Fruit fly (Drosophila melanogaster) whole organism, embryonic: ENCODE measurements around the gene Rrp5.
A peak's percentile ranks its signal among the peaks of the same experiment; 100 is the strongest.

Experiments used
- Antp ChIP-seq: fragments of 200-800 bp; sonication (Bioruptor generic); optimal IDR thresholded peaks from 3 replicates; lab custom pipeline; 2016; ENCODE audit warnings: missing biosample characterization, missing genetic modification characterization
- Asciz ChIP-seq: fragments of 200-800 bp; sonication (Bioruptor generic); optimal IDR thresholded peaks from 2 replicates; lab custom pipeline; 2017; ENCODE audit warnings: missing biosample characterization, mild to moderate bottlenecking, missing genetic modification characterization, missing genetic modification reagents
- Atf6 ChIP-seq: fragments of 200-800 bp; sonication (Bioruptor generic); IDR thresholded peaks from 2 replicates; pipeline ENCODE4 v1.3.6; 2022; ENCODE audit warnings: missing biosample characterization, missing genetic modification characterization
- Awh ChIP-seq: fragments of 200-800 bp; sonication (Bioruptor generic); IDR thresholded peaks from 2 replicates; pipeline ENCODE4, ENCODE4 v1.3.6; 2022; ENCODE audit warnings: missing biosample characterization, missing genetic modification characterization
- Blimp-1 ChIP-seq: fragments of 200-800 bp; sonication (Bioruptor generic); optimal IDR thresholded peaks from 3 replicates; lab custom pipeline; 2018; ENCODE audit warnings: missing biosample characterization, missing genetic modification characterization, mild to moderate bottlenecking, moderate library complexity, missing genetic modification reagents
- CG10321 ChIP-seq: fragments of 200-800 bp; sonication (Bioruptor generic); IDR thresholded peaks from 2 replicates; pipeline ENCODE4 v1.3.6; 2022; ENCODE audit warnings: missing biosample characterization, missing genetic modification characterization
- CG10431 ChIP-seq: fragments of 200-800 bp; sonication (Bioruptor generic); optimal IDR thresholded peaks from 3 replicates; lab custom pipeline; 2018; ENCODE audit warnings: missing biosample characterization, mild to moderate bottlenecking, missing genetic modification characterization
- CG11456 ChIP-seq: fragments of 200-800 bp; sonication (Bioruptor generic); IDR thresholded peaks from 3 replicates; pipeline ENCODE4 v1.3.6; 2022; ENCODE audit warnings: missing biosample characterization, missing genetic modification characterization
- CG12219 ChIP-seq: fragments of 200-800 bp; sonication (Bioruptor generic); optimal IDR thresholded peaks from 3 replicates; lab custom pipeline; 2018; ENCODE audit warnings: missing biosample characterization, mild to moderate bottlenecking, missing genetic modification characterization
- CG12299 ChIP-seq: fragments of 200-800 bp; sonication (Bioruptor generic); optimal IDR thresholded peaks from 2 replicates; lab custom pipeline; 2018; ENCODE audit warnings: missing biosample characterization, mild to moderate bottlenecking, missing genetic modification characterization
- CG1233 ChIP-seq: fragments of 200-800 bp; sonication (Bioruptor generic); optimal IDR thresholded peaks from 4 replicates; lab custom pipeline; 2018; ENCODE audit warnings: missing biosample characterization, mild to moderate bottlenecking, missing genetic modification characterization
- CG13287 ChIP-seq: fragments of 200-800 bp; sonication (Bioruptor generic); IDR thresholded peaks from 2 replicates; pipeline ENCODE4 v1.3.6; 2022; ENCODE audit warnings: missing biosample characterization, missing genetic modification characterization; ENCODE audit not compliant: partially characterized antibody
- CG17359 ChIP-seq: fragments of 200-800 bp; sonication (Bioruptor generic); optimal IDR thresholded peaks from 3 replicates; lab custom pipeline; 2018; ENCODE audit warnings: missing biosample characterization, mild to moderate bottlenecking, missing genetic modification characterization, moderate library complexity
- CG17612 ChIP-seq: fragments of 200-800 bp; sonication (Bioruptor generic); IDR thresholded peaks from 2 replicates; pipeline ENCODE4 v1.3.6; 2022; ENCODE audit warnings: missing biosample characterization, missing genetic modification characterization
- CG1792 ChIP-seq: fragments of 200-800 bp; sonication (Bioruptor generic); optimal IDR thresholded peaks from 2 replicates; lab custom pipeline; 2016; ENCODE audit warnings: missing biosample characterization, missing genetic modification characterization
- CG2678 ChIP-seq: fragments of 200-800 bp; sonication (Bioruptor generic); optimal IDR thresholded peaks from 3 replicates; lab custom pipeline; 2019; ENCODE audit warnings: missing biosample characterization, mild to moderate bottlenecking, missing genetic modification characterization, moderate library complexity
- CG2712 ChIP-seq: fragments of 200-800 bp; optimal IDR thresholded peaks from 3 replicates; lab custom pipeline; 2019; ENCODE audit warnings: missing biosample characterization, mild to moderate bottlenecking, missing genetic modification characterization, moderate library complexity
- CG3281 ChIP-seq: fragments of 200-800 bp; sonication (Bioruptor generic); optimal IDR thresholded peaks from 3 replicates; lab custom pipeline; 2017; ENCODE audit warnings: missing biosample characterization, mild to moderate bottlenecking, missing genetic modification characterization
- CG3407 ChIP-seq: fragments of 200-800 bp; sonication (Bioruptor generic); optimal IDR thresholded peaks from 2 replicates; lab custom pipeline; 2018; ENCODE audit warnings: missing biosample characterization, mild to moderate bottlenecking, missing genetic modification characterization
- CG34422 ChIP-seq: fragments of 200-800 bp; sonication (Bioruptor generic); IDR thresholded peaks from 3 replicates; pipeline ENCODE4 v1.3.6; 2022; ENCODE audit warnings: missing biosample characterization, missing genetic modification characterization
- CG6813 ChIP-seq: fragments of 200-800 bp; sonication (Bioruptor generic); optimal IDR thresholded peaks from 2 replicates; lab custom pipeline; 2017; ENCODE audit warnings: missing biosample characterization, missing genetic modification characterization, mild to moderate bottlenecking, moderate library complexity, missing genetic modification reagents
- CG8290 ChIP-seq, 3 experiments: fragments of 200-800 bp; sonication (Bioruptor generic); optimal IDR thresholded peaks; 2 replicates each; lab custom pipeline; 2016 to 2019; ENCODE audit warnings: missing biosample characterization in 3 of 3, missing genetic modification characterization in 3 of 3, mild to moderate bottlenecking in 2 of 3, moderate library complexity in 1 of 3
- E2f2 ChIP-seq: fragments of 200-800 bp; sonication (Bioruptor generic); IDR thresholded peaks from 2 replicates; pipeline ENCODE4 v1.3.6; 2022; ENCODE audit warnings: missing biosample characterization, missing genetic modification characterization
- Ets65A ChIP-seq: fragments of 200-800 bp; sonication (Bioruptor generic); peaks from one replicate; lab custom pipeline; 2016; ENCODE audit warnings: missing biosample characterization, missing genetic modification characterization
- Gug ChIP-seq: fragments of 200-800 bp; sonication (Bioruptor generic); IDR thresholded peaks from 4 replicates; pipeline ENCODE4 v1.3.6; 2022; ENCODE audit warnings: missing biosample characterization, missing genetic modification characterization
- Nf-YB ChIP-seq: fragments of 200-800 bp; sonication (Bioruptor generic); optimal IDR thresholded peaks from 3 replicates; lab custom pipeline; 2019; ENCODE audit warnings: missing biosample characterization, mild to moderate bottlenecking, missing genetic modification characterization, moderate library complexity
- Oaz ChIP-seq: fragments of 200-800 bp; sonication (Bioruptor generic); IDR thresholded peaks from 2 replicates; pipeline ENCODE4 v1.3.6; 2022; ENCODE audit warnings: missing biosample characterization, missing genetic modification characterization
- PHDP ChIP-seq: fragments of 200-800 bp; sonication (Bioruptor generic); optimal IDR thresholded peaks from 3 replicates; lab custom pipeline; 2018; ENCODE audit warnings: missing biosample characterization, mild to moderate bottlenecking, missing genetic modification characterization, moderate library complexity
- Ravus ChIP-seq: fragments of 200-800 bp; sonication (Bioruptor generic); IDR thresholded peaks from 2 replicates; pipeline ENCODE4 v1.3.6; 2022; ENCODE audit warnings: missing biosample characterization, missing genetic modification characterization
- Sry-δ ChIP-seq: fragments of 200-800 bp; sonication (Bioruptor generic); optimal IDR thresholded peaks from 2 replicates; lab custom pipeline; 2016; ENCODE audit warnings: missing biosample characterization, missing genetic modification characterization
- Usf ChIP-seq: fragments of 200-800 bp; sonication (Bioruptor generic); optimal IDR thresholded peaks from 2 replicates; lab custom pipeline; 2017; ENCODE audit warnings: missing genotype, missing biosample characterization, missing genetic modification characterization
- Xrp1 ChIP-seq: fragments of 200-800 bp; sonication (Bioruptor generic); IDR thresholded peaks from 2 replicates; pipeline ENCODE4 v1.3.6; 2022; ENCODE audit warnings: missing biosample characterization, missing genetic modification characterization
- ara ChIP-seq: fragments of 200-800 bp; sonication (Bioruptor generic); IDR thresholded peaks from 2 replicates; pipeline ENCODE4 v1.3.6; 2022; ENCODE audit warnings: missing biosample characterization, missing genetic modification characterization
- br ChIP-seq: fragments of >200 bp; optimal IDR thresholded peaks from 2 replicates; lab custom pipeline; 2017
- bsh ChIP-seq, 2 experiments: fragments of 200-800 bp; sonication (Bioruptor generic); optimal IDR thresholded peaks; 2 replicates each; lab custom pipeline; 2017 to 2018; ENCODE audit warnings: mild to moderate bottlenecking in 2 of 2, missing biosample characterization in 2 of 2, missing genetic modification characterization in 2 of 2, moderate library complexity in 1 of 2
- chm ChIP-seq: fragments of 200-800 bp; sonication (Bioruptor generic); IDR thresholded peaks from 2 replicates; pipeline ENCODE4 v1.3.6; 2022; ENCODE audit warnings: missing biosample characterization, missing genetic modification characterization
- corto ChIP-seq: fragments of 200-800 bp; sonication (Bioruptor generic); optimal IDR thresholded peaks from 2 replicates; lab custom pipeline; 2016; ENCODE audit warnings: missing biosample characterization, mild to moderate bottlenecking, missing genetic modification characterization, moderate library complexity
- crol ChIP-seq: fragments of 200-800 bp; sonication (Bioruptor generic); IDR thresholded peaks from 2 replicates; pipeline ENCODE4 v1.3.6; 2022; ENCODE audit warnings: missing biosample characterization, missing genetic modification characterization
- da ChIP-seq: fragments of 200-800 bp; sonication (Bioruptor generic); optimal IDR thresholded peaks from 2 replicates; lab custom pipeline; 2016; ENCODE audit warnings: missing biosample characterization, missing genetic modification characterization
- dmrt11E ChIP-seq: fragments of 200-800 bp; sonication (Bioruptor generic); optimal IDR thresholded peaks from 3 replicates; lab custom pipeline; 2018; ENCODE audit warnings: missing biosample characterization, mild to moderate bottlenecking, missing genetic modification characterization, moderate library complexity
- gsb-n ChIP-seq: fragments of 200-800 bp; sonication (Bioruptor generic); optimal IDR thresholded peaks from 3 replicates; lab custom pipeline; 2018; ENCODE audit warnings: missing biosample characterization, mild to moderate bottlenecking, missing genetic modification characterization
- maf-S ChIP-seq: fragments of 200-800 bp; sonication (Bioruptor generic); optimal IDR thresholded peaks from 2 replicates; lab custom pipeline; 2016; ENCODE audit warnings: missing biosample characterization, missing genetic modification characterization
- nau ChIP-seq: fragments of 200-800 bp; sonication (Bioruptor generic); optimal IDR thresholded peaks from 3 replicates; lab custom pipeline; 2017; ENCODE audit warnings: missing biosample characterization, mild to moderate bottlenecking, missing genetic modification characterization, missing genetic modification reagents
- nerfin-1 ChIP-seq: fragments of 200-800 bp; sonication (Bioruptor generic); optimal IDR thresholded peaks from 3 replicates; lab custom pipeline; 2019; ENCODE audit warnings: missing biosample characterization, mild to moderate bottlenecking, missing genetic modification characterization, moderate library complexity
- pum ChIP-seq: fragments of 200-800 bp; sonication (Bioruptor generic); optimal IDR thresholded peaks from 2 replicates; lab custom pipeline; 2016; ENCODE audit warnings: missing biosample characterization, missing genetic modification characterization
- salm ChIP-seq: fragments of 200-800 bp; sonication (Bioruptor generic); optimal IDR thresholded peaks from 2 replicates; lab custom pipeline; 2018; ENCODE audit warnings: missing biosample characterization, mild to moderate bottlenecking, missing genetic modification characterization
- schlank ChIP-seq: fragments of 200-800 bp; sonication (Bioruptor generic); optimal IDR thresholded peaks from 2 replicates; lab custom pipeline; 2018; ENCODE audit warnings: missing biosample characterization, mild to moderate bottlenecking, missing genetic modification characterization
- stwl ChIP-seq: fragments of 200-800 bp; sonication (Bioruptor generic); optimal IDR thresholded peaks from 3 replicates; lab custom pipeline; 2018; ENCODE audit warnings: missing biosample characterization, mild to moderate bottlenecking, missing genetic modification characterization, moderate library complexity
- wdn ChIP-seq: fragments of 200-800 bp; sonication (Bioruptor generic); IDR thresholded peaks from 2 replicates; pipeline ENCODE4 v1.3.6; 2022; ENCODE audit warnings: missing biosample characterization, missing genetic modification characterization
- yki ChIP-seq: fragments of >200 bp; optimal IDR thresholded peaks from 3 replicates; lab custom pipeline; 2018
- z ChIP-seq: fragments of 200-800 bp; sonication (Bioruptor generic); IDR thresholded peaks from 3 replicates; pipeline ENCODE4 v1.3.6; 2022; ENCODE audit warnings: missing biosample characterization, missing genetic modification characterization
- zf30C ChIP-seq: fragments of 200-800 bp; sonication (Bioruptor generic); optimal IDR thresholded peaks from 3 replicates; lab custom pipeline; 2018; ENCODE audit warnings: missing biosample characterization, mild to moderate bottlenecking, missing genetic modification characterization

Rrp5 gene

dm6 chr3R:24293171-24293570 is 39.9 kb downstream of the Rrp5 start (continued):
- TF ChIP-seq corto (GFP tag; lab: Kevin White, UChicago) (no peak), bsh (GFP tag; optimal IDR thresholded peaks at IDR 0.05; lab: Kevin White, UChicago) (peak in 1 of 2 experiments; percentile 84), wdn (GFP tag; lab: Robert Waterston, UW) (no peak), CG12219 (GFP tag; lab: Kevin White, UChicago) (peak; percentile 24), chm (GFP tag; lab: Robert Waterston, UW) (no peak), yki (lab: Kevin White, UChicago) (no peak), nerfin-1 (tag; lab: Kevin White, UChicago) (peak; percentile 57), Nf-YB (peak; percentile 18), gsb-n (tag; lab: Kevin White, UChicago) (peak; percentile 48), schlank (tag; lab: Kevin White, UChicago) (no peak), CG10431 (GFP tag; lab: Kevin White, UChicago) (peak; percentile 62), nau (GFP tag; lab: Kevin White, UChicago) (peak; percentile 22), CG10321 (GFP tag; lab: Robert Waterston, UW) (no peak), salm (tag; lab: Kevin White, UChicago) (peak; percentile 33), CG17612 (GFP tag; lab: Robert Waterston, UW) (no peak), Oaz (GFP tag; lab: Robert Waterston, UW) (no peak), da (GFP tag; lab: Kevin White, UChicago) (no peak), CG11456 (0 out of 3 replicates have a peak, but pooled peaks have one; percentile 18), Atf6 (GFP tag; lab: Robert Waterston, UW) (no peak), Blimp-1 (GFP tag; lab: Kevin White, UChicago) (peak; percentile 71), Ets65A (GFP tag; lab: Kevin White, UChicago) (peak; percentile 61), CG6813 (GFP tag; lab: Kevin White, UChicago) (peak; percentile 72), ara (GFP tag; lab: Robert Waterston, UW) (no peak), CG8290 (GFP tag; optimal IDR thresholded peaks at IDR 0.05; lab: Kevin White, UChicago) (no peak), CG8290 (tag; optimal IDR thresholded peaks at IDR 0.05; lab: Kevin White, UChicago) (no peak), Antp (no peak), Asciz (GFP tag; lab: Kevin White, UChicago) (peak; percentile 79), z (GFP tag; lab: Robert Waterston, UW) (no peak), zf30C (GFP tag; lab: Kevin White, UChicago) (no peak), CG1792 (GFP tag; lab: Kevin White, UChicago) (no peak), E2f2 (GFP tag; lab: Robert Waterston, UW) (no peak), CG2678 (tag; lab: Kevin White, UChicago) (peak; percentile 60), PHDP (tag; lab: Kevin White, UChicago) (peak; percentile 50), CG3407 (peak; percentile 57), CG12299 (tag; lab: Kevin White, UChicago) (no peak), crol (no peak), CG2712 (tag; lab: Kevin White, UChicago) (peak; percentile 54), Xrp1 (peak; percentile 38; the same call in 1 of the 2 replicates), Awh (GFP tag; lab: Robert Waterston, UW) (0 out of 2 replicates have a peak, but pooled peaks have one; percentile 28), CG1233 (peak; percentile 46), CG17359 (tag; lab: Kevin White, UChicago) (peak; percentile 60), br (no peak), stwl (tag; lab: Kevin White, UChicago) (no peak), Usf (GFP tag; lab: Kevin White, UChicago) (no peak), Ravus (GFP tag; lab: Robert Waterston, UW) (no peak), CG13287 (GFP tag; lab: Robert Waterston, UW) (no peak), CG3281 (GFP tag; lab: Kevin White, UChicago) (no peak), CG34422 (GFP tag; lab: Robert Waterston, UW) (no peak), dmrt11E (tag; lab: Kevin White, UChicago) (peak; percentile 66), maf-S (GFP tag; lab: Kevin White, UChicago) (no peak), pum (GFP tag; lab: Kevin White, UChicago) (no peak), Sry-δ (GFP tag; lab: Kevin White, UChicago) (no peak), Gug (GFP tag; lab: Robert Waterston, UW) (no peak)
